Fruit fly (Drosophila melanogaster) whole organism, embryonic: ENCODE data around the gene lawc.

Experiments used
- B-H2 ChIP-seq: fragments of 200-800 bp; sonication (Bioruptor generic); optimal IDR thresholded peaks from 2 replicates; lab custom pipeline; 2018; ENCODE audit warnings: missing biosample characterization, mild to moderate bottlenecking, missing genetic modification characterization
- CG1024 ChIP-seq: fragments of 200-800 bp; sonication (Bioruptor generic); IDR thresholded peaks from 2 replicates; pipeline ENCODE4 v1.3.6; 2022; ENCODE audit warnings: missing biosample characterization, missing genetic modification characterization
- CG12659 ChIP-seq: fragments of 200-800 bp; sonication (Bioruptor generic); optimal IDR thresholded peaks from 3 replicates; lab custom pipeline; 2017; ENCODE audit warnings: mild to moderate bottlenecking, missing biosample characterization, missing genetic modification reagents, missing genetic modification characterization
- CG13287 ChIP-seq: fragments of 200-800 bp; sonication (Bioruptor generic); IDR thresholded peaks from 2 replicates; pipeline ENCODE4 v1.3.6; 2022; ENCODE audit warnings: missing biosample characterization, missing genetic modification characterization; ENCODE audit not compliant: partially characterized antibody
- CG13624 ChIP-seq: fragments of 200-800 bp; sonication (Bioruptor generic); optimal IDR thresholded peaks from 2 replicates; lab custom pipeline; 2016; ENCODE audit warnings: missing biosample characterization, missing genetic modification characterization
- CG1529 ChIP-seq: fragments of 200-800 bp; sonication (Bioruptor generic); optimal IDR thresholded peaks from 3 replicates; lab custom pipeline; 2018; ENCODE audit warnings: missing biosample characterization, missing genetic modification characterization
- CG17328 ChIP-seq: fragments of 200-800 bp; sonication (Bioruptor generic); IDR thresholded peaks from 2 replicates; pipeline ENCODE4 v1.3.6; 2022; ENCODE audit warnings: missing biosample characterization, missing genetic modification characterization
- CG2116 ChIP-seq: fragments of 200-800 bp; sonication (Bioruptor generic); optimal IDR thresholded peaks from 3 replicates; lab custom pipeline; 2018; ENCODE audit warnings: missing biosample characterization, mild to moderate bottlenecking, missing genetic modification characterization
- CG2120 ChIP-seq: fragments of 200-800 bp; sonication (Bioruptor generic); optimal IDR thresholded peaks from 3 replicates; lab custom pipeline; 2016; ENCODE audit warnings: missing biosample characterization, missing genetic modification characterization
- CG2875 ChIP-seq: fragments of 200-800 bp; sonication (Bioruptor generic); optimal IDR thresholded peaks from 2 replicates; lab custom pipeline; 2017; ENCODE audit warnings: missing biosample characterization, mild to moderate bottlenecking, missing genetic modification characterization, missing genetic modification reagents
- CG31365 ChIP-seq: fragments of 200-800 bp; sonication (Bioruptor generic); optimal IDR thresholded peaks from 2 replicates; lab custom pipeline; 2018; ENCODE audit warnings: missing biosample characterization, mild to moderate bottlenecking, missing genetic modification characterization
- CG3163 ChIP-seq: fragments of 200-800 bp; sonication (Bioruptor generic); optimal IDR thresholded peaks from 3 replicates; lab custom pipeline; 2016; ENCODE audit warnings: missing biosample characterization, missing genetic modification characterization
- CG34224 ChIP-seq: fragments of 200-800 bp; sonication (Bioruptor generic); IDR thresholded peaks from 3 replicates; pipeline ENCODE4 v1.3.6; 2022; ENCODE audit warnings: missing biosample characterization, missing genetic modification characterization; ENCODE audit not compliant: partially characterized antibody
- CG42726 ChIP-seq: fragments of 200-800 bp; sonication (Bioruptor generic); IDR thresholded peaks from 2 replicates; pipeline ENCODE4 v1.3.6; 2022; ENCODE audit warnings: missing biosample characterization, missing genetic modification characterization; ENCODE audit not compliant: partially characterized antibody
- CG5180 ChIP-seq: fragments of 200-800 bp; sonication (Bioruptor generic); optimal IDR thresholded peaks from 3 replicates; lab custom pipeline; 2017; ENCODE audit warnings: missing biosample characterization, missing genetic modification characterization, mild to moderate bottlenecking, moderate library complexity, missing genetic modification reagents
- CG6689 ChIP-seq: fragments of 200-800 bp; sonication (Bioruptor generic); IDR thresholded peaks from 2 replicates; pipeline ENCODE4 v1.3.6; 2022; ENCODE audit warnings: missing biosample characterization, missing genetic modification characterization
- CG8290 ChIP-seq, 3 experiments: fragments of 200-800 bp; sonication (Bioruptor generic); optimal IDR thresholded peaks; 2 replicates each; lab custom pipeline; 2016 to 2019; ENCODE audit warnings: missing biosample characterization in 3 of 3, missing genetic modification characterization in 3 of 3, mild to moderate bottlenecking in 2 of 3, moderate library complexity in 1 of 3
- CG8359 ChIP-seq: fragments of 200-800 bp; sonication (Bioruptor generic); optimal IDR thresholded peaks from 2 replicates; lab custom pipeline; 2017; ENCODE audit warnings: missing biosample characterization, mild to moderate bottlenecking, missing genetic modification characterization, borderline replicate concordance
- CG9797 ChIP-seq: fragments of 200-800 bp; sonication (Bioruptor generic); optimal IDR thresholded peaks from 3 replicates; lab custom pipeline; 2018; ENCODE audit warnings: missing biosample characterization, mild to moderate bottlenecking, missing genetic modification characterization
- Camta ChIP-seq: fragments of 200-800 bp; sonication (Bioruptor generic); optimal IDR thresholded peaks from 2 replicates; lab custom pipeline; 2016; ENCODE audit warnings: missing biosample characterization, missing genetic modification characterization
- CoRest ChIP-seq: fragments of 200-800 bp; sonication (Bioruptor generic); optimal IDR thresholded peaks from 3 replicates; lab custom pipeline; 2018; ENCODE audit warnings: missing biosample characterization, mild to moderate bottlenecking, missing genetic modification characterization, moderate library complexity
- Ets97D ChIP-seq: fragments of 200-800 bp; sonication (Bioruptor generic); optimal IDR thresholded peaks from 3 replicates; lab custom pipeline; 2016; ENCODE audit warnings: missing biosample characterization, missing genetic modification characterization
- HHEX ChIP-seq: fragments of 200-800 bp; sonication (Bioruptor generic); optimal IDR thresholded peaks from 3 replicates; lab custom pipeline; 2017; ENCODE audit warnings: missing biosample characterization, mild to moderate bottlenecking, missing genetic modification characterization, missing genetic modification reagents
- Hr78 ChIP-seq, 2 experiments: fragments of 200-800 bp in 1 of 2; fragments of >200 bp in 1 of 2; sonication (Bioruptor generic) in 1 of 2; optimal IDR thresholded peaks; 2 replicates each; lab custom pipeline; 2017 to 2019; ENCODE audit warnings: missing biosample characterization in 2 of 2, missing genetic modification characterization in 2 of 2, mild to moderate bottlenecking in 1 of 2, moderate library complexity in 1 of 2
- Jarid2 ChIP-seq: fragments of 200-800 bp; sonication (Bioruptor generic); optimal IDR thresholded peaks from 3 replicates; lab custom pipeline; 2017; ENCODE audit warnings: mild to moderate bottlenecking, missing biosample characterization, missing genetic modification reagents, missing genetic modification characterization
- Med ChIP-seq: fragments of 200-800 bp; sonication (Bioruptor generic); peaks from one replicate; lab custom pipeline; 2016; ENCODE audit warnings: missing biosample characterization, missing genetic modification characterization, mild to moderate bottlenecking, inconsistent platforms, moderate library complexity
- NFAT ChIP-seq: fragments of 200-800 bp; sonication (Bioruptor generic); IDR thresholded peaks from 2 replicates; pipeline ENCODE4 v1.3.6; 2022; ENCODE audit warnings: missing biosample characterization, missing genetic modification characterization
- Nf-YA ChIP-seq: fragments of 200-800 bp; sonication (Bioruptor generic); IDR thresholded peaks from 2 replicates; pipeline ENCODE4 v1.3.6; 2022; ENCODE audit warnings: missing biosample characterization, missing genetic modification characterization
- Nf-YB ChIP-seq: fragments of 200-800 bp; sonication (Bioruptor generic); optimal IDR thresholded peaks from 3 replicates; lab custom pipeline; 2019; ENCODE audit warnings: missing biosample characterization, mild to moderate bottlenecking, missing genetic modification characterization, moderate library complexity
- Pdp1 ChIP-seq, 2 experiments: fragments of 200-800 bp; sonication (Bioruptor generic); optimal IDR thresholded peaks; 3 replicates each; lab custom pipeline; 2016; ENCODE audit warnings: missing biosample characterization in 2 of 2, missing genetic modification characterization in 2 of 2, mild to moderate bottlenecking in 1 of 2, moderate library complexity in 1 of 2
- Sry-δ ChIP-seq: fragments of 200-800 bp; sonication (Bioruptor generic); optimal IDR thresholded peaks from 2 replicates; lab custom pipeline; 2016; ENCODE audit warnings: missing biosample characterization, missing genetic modification characterization
- Trl ChIP-seq, 3 experiments: fragments of >200 bp in 2 of 3; fragments of 200-800 bp in 1 of 3; sonication (Bioruptor generic) in 1 of 3; optimal IDR thresholded peaks; 2 replicates in 1 of 3; 3 replicates in 2 of 3; lab custom pipeline; 2016 to 2017; ENCODE audit warnings: missing biosample characterization in 1 of 3, missing genetic modification characterization in 1 of 3
- YL-1 ChIP-seq: fragments of 200-800 bp; sonication (Bioruptor generic); optimal IDR thresholded peaks from 3 replicates; lab custom pipeline; 2017; ENCODE audit warnings: missing biosample characterization, mild to moderate bottlenecking, missing genetic modification characterization
- amos ChIP-seq: fragments of 200-800 bp; sonication (Bioruptor generic); IDR thresholded peaks from 2 replicates; pipeline ENCODE4 v1.3.6; 2022; ENCODE audit warnings: missing biosample characterization, missing genetic modification characterization; ENCODE audit not compliant: partially characterized antibody
- ems ChIP-seq: fragments of 200-800 bp; sonication (Bioruptor generic); optimal IDR thresholded peaks from 3 replicates; lab custom pipeline; 2016; ENCODE audit warnings: missing biosample characterization, missing genetic modification characterization
- esg ChIP-seq: fragments of 200-800 bp; sonication (Bioruptor generic); conservative IDR thresholded peaks from 2 replicates; pipeline ENCODE4 v1.3.6; 2022; ENCODE audit warnings: missing biosample characterization, missing genetic modification characterization
- gro ChIP-seq: fragments of 200-800 bp; sonication (Bioruptor generic); optimal IDR thresholded peaks from 2 replicates; lab custom pipeline; 2016; ENCODE audit warnings: missing biosample characterization, missing genetic modification characterization
- hkb ChIP-seq, 2 experiments: fragments of 200-800 bp in 1 of 2; fragments of >200 bp in 1 of 2; sonication (Bioruptor generic) in 1 of 2; IDR thresholded peaks in 1 of 2; optimal IDR thresholded peaks in 1 of 2; 2 replicates each; pipeline versions ENCODE4 v1.3.6 to Lab custom; 2017 to 2022; ENCODE audit warnings: missing biosample characterization in 1 of 2, missing genetic modification characterization in 1 of 2
- hth ChIP-seq: fragments of >200 bp; optimal IDR thresholded peaks from 2 replicates; lab custom pipeline; 2017; ENCODE audit warnings: inconsistent platforms
- nmo ChIP-seq: fragments of 200-800 bp; sonication (Bioruptor generic); optimal IDR thresholded peaks from 2 replicates; lab custom pipeline; 2018; ENCODE audit warnings: missing biosample characterization, mild to moderate bottlenecking, missing genetic modification characterization, moderate library complexity
- prd ChIP-seq, 3 experiments: fragments of >200 bp in 2 of 3; fragments of 200-800 bp in 1 of 3; sonication (Bioruptor generic) in 1 of 3; optimal IDR thresholded peaks in 2 of 3; IDR thresholded peaks in 1 of 3; 2 replicates in 2 of 3; 3 replicates in 1 of 3; pipeline versions ENCODE4 v1.3.6 to Lab custom; 2017 to 2022; ENCODE audit warnings: missing biosample characterization in 1 of 3, missing genetic modification characterization in 1 of 3
- pzg ChIP-seq: fragments of 200-800 bp; sonication (Bioruptor generic); optimal IDR thresholded peaks from 3 replicates; lab custom pipeline; 2018; ENCODE audit warnings: missing biosample characterization, mild to moderate bottlenecking, missing genetic modification characterization, moderate library complexity
- schlank ChIP-seq: fragments of 200-800 bp; sonication (Bioruptor generic); optimal IDR thresholded peaks from 2 replicates; lab custom pipeline; 2018; ENCODE audit warnings: missing biosample characterization, mild to moderate bottlenecking, missing genetic modification characterization
- sob ChIP-seq: fragments of 200-800 bp; sonication (Bioruptor generic); IDR thresholded peaks from 2 replicates; pipeline ENCODE4 v1.3.6; 2022; ENCODE audit warnings: missing biosample characterization, missing genetic modification characterization
- tio ChIP-seq: fragments of 200-800 bp; sonication (Bioruptor generic); optimal IDR thresholded peaks from 2 replicates; lab custom pipeline; 2017; ENCODE audit warnings: missing biosample characterization, missing genetic modification characterization, inconsistent platforms
- zfh1 ChIP-seq: fragments of 200-800 bp; sonication (Bioruptor generic); IDR thresholded peaks from 3 replicates; pipeline ENCODE4 v1.3.6; 2022; ENCODE audit warnings: missing biosample characterization, missing genetic modification characterization

Gene lawc

DNA sequence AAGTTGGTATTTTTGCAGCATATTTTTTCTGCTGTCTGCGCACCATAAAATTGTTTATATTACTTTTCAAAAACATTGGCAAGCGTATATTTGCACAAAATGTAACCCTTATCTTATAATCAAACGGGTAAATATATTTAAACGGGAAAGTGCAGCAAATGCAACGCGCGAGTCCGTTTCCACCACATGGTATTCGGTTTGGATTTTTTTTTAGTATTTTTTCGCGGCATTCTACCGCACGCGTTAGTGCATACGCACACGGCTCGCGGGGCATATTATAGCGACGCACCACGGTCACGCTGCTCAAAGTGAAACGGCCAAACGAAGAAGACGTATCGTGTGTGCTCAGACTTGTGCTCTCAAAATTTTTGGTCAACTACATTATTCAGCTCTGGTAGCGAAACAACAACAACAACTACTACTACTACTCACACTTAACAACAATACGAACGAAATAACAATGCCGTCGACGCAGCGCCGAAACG, 2.4 kb downstream of the lawc start, which contains the start of gene Trf2 (continued):
- TF ChIP-seq zfh1 (GFP tag; lab: Robert Waterston, UW) (peak; percentile 49; the same call in 2 of the 3 replicates), CG3163 (GFP tag; lab: Kevin White, UChicago) (peak; percentile 3), schlank (peak; percentile 3), CG2875 (GFP tag; lab: Kevin White, UChicago) (peak; percentile 8), hkb (optimal IDR thresholded peaks at IDR 0.05; lab: Kevin White, UChicago) (no peak), hkb (GFP tag; IDR thresholded peaks at IDR 0.05; lab: Robert Waterston, UW) (peak; percentile 39; the same call in 1 of the 2 replicates), CG17328 (0 out of 2 replicates have a peak, but pooled peaks have one; percentile 26), CG31365 (tag; lab: Kevin White, UChicago) (peak; percentile 31), CG2116 (GFP tag; lab: Kevin White, UChicago) (peak; percentile 7), B-H2 (GFP tag; lab: Kevin White, UChicago) (peak; percentile 10), CG1529 (GFP tag; lab: Kevin White, UChicago) (no peak), Nf-YA (GFP tag; lab: Robert Waterston, UW) (no peak), Ets97D (GFP tag; lab: Kevin White, UChicago) (peak; percentile 31), Med (peak; percentile 85), hth (lab: Kevin White, UChicago) (no peak), Nf-YB (GFP tag; lab: Kevin White, UChicago) (peak; percentile 11), pzg (peak; percentile 70), CG9797 (GFP tag; lab: Kevin White, UChicago) (peak; percentile 86), CG5180 (GFP tag; lab: Kevin White, UChicago) (no peak), Sry-δ (peak; percentile 26), amos (GFP tag; lab: Robert Waterston, UW) (peak; percentile 54; the same call in 1 of the 2 replicates), esg (GFP tag; lab: Robert Waterston, UW) (no peak), CG13624 (peak; percentile 48), HHEX (GFP tag; lab: Kevin White, UChicago) (peak; percentile 31), Trl (optimal IDR thresholded peaks at IDR 0.05; lab: Kevin White, UChicago) (no peak), Trl (GFP tag; optimal IDR thresholded peaks at IDR 0.05; lab: Kevin White, UChicago) (peak; percentile 9), CG6689 (GFP tag; lab: Robert Waterston, UW) (no peak), NFAT (0 out of 2 replicates have a peak, but pooled peaks have one; percentile 5), CG12659 (peak; percentile 59), CoRest (tag; lab: Kevin White, UChicago) (no peak), CG2120 (GFP tag; lab: Kevin White, UChicago) (peak; percentile 35), Hr78 (GFP tag; optimal IDR thresholded peaks at IDR 0.05; lab: Kevin White, UChicago) (no peak), CG13287 (GFP tag; lab: Robert Waterston, UW) (peak; percentile 7; the same call in 1 of the 2 replicates), CG8290 (GFP tag; optimal IDR thresholded peaks at IDR 0.05; lab: Kevin White, UChicago) (no peak), CG8290 (tag; optimal IDR thresholded peaks at IDR 0.05; lab: Kevin White, UChicago) (peak in 1 of 2 experiments; percentile 69), tio (GFP tag; lab: Kevin White, UChicago) (no peak), ems (GFP tag; lab: Kevin White, UChicago) (peak; percentile 1), gro (GFP tag; lab: Kevin White, UChicago) (peak; percentile 13), YL-1 (GFP tag; lab: Kevin White, UChicago) (no peak), CG1024 (GFP tag; lab: Robert Waterston, UW) (no peak), CG34224 (GFP tag; lab: Robert Waterston, UW) (no peak), Pdp1 (GFP tag; optimal IDR thresholded peaks at IDR 0.05; lab: Kevin White, UChicago) (peak; percentile 19 to 29), Jarid2 (GFP tag; lab: Kevin White, UChicago) (peak; percentile 77), sob (GFP tag; lab: Robert Waterston, UW) (peak; percentile 31; the same call in 1 of the 2 replicates), Camta (GFP tag; lab: Kevin White, UChicago) (peak; percentile 54), CG42726 (GFP tag; lab: Robert Waterston, UW) (peak; percentile 31; the same call in 1 of the 2 replicates), prd (optimal IDR thresholded peaks at IDR 0.05; lab: Kevin White, UChicago) (no peak), prd (GFP tag; IDR thresholded peaks at IDR 0.05; lab: Robert Waterston, UW) (0 out of 3 replicates have a peak, but pooled peaks have one; percentile 16), CG8359 (GFP tag; lab: Kevin White, UChicago) (peak; percentile 2), nmo (GFP tag; lab: Kevin White, UChicago) (peak; percentile 34)
